Fruit fly (Drosophila melanogaster) whole organism, embryonic: ENCODE data around the gene CG32188.
A peak's percentile ranks its signal among the peaks of the same experiment; 100 is the strongest.

Source experiments
- Bgb ChIP-seq: fragments of 200-800 bp; sonication (Bioruptor generic); IDR thresholded peaks from 2 replicates; pipeline ENCODE4 v1.3.6; 2022; ENCODE audit warnings: missing biosample characterization, missing genetic modification characterization; ENCODE audit not compliant: partially characterized antibody
- C15 ChIP-seq: fragments of 200-800 bp; sonication (Bioruptor generic); IDR thresholded peaks from 3 replicates; pipeline ENCODE4 v1.3.6; 2022; ENCODE audit warnings: missing biosample characterization, missing genetic modification characterization
- CG10274 ChIP-seq: fragments of 200-800 bp; sonication (Bioruptor generic); optimal IDR thresholded peaks from 3 replicates; lab custom pipeline; 2017; ENCODE audit warnings: missing biosample characterization, mild to moderate bottlenecking, missing genetic modification characterization
- CG11247 ChIP-seq: fragments of 200-800 bp; sonication (Bioruptor generic); IDR thresholded peaks from 2 replicates; pipeline ENCODE4 v1.3.6; 2022; ENCODE audit warnings: missing biosample characterization, missing genetic modification characterization
- CG11398 ChIP-seq: fragments of 200-800 bp; sonication (Bioruptor generic); optimal IDR thresholded peaks from 2 replicates; lab custom pipeline; 2016; ENCODE audit warnings: missing biosample characterization, missing genetic modification characterization
- CG11560 ChIP-seq: fragments of 200-800 bp; sonication (Bioruptor generic); IDR thresholded peaks from 3 replicates; pipeline ENCODE4 v1.3.6; 2022; ENCODE audit warnings: missing biosample characterization, missing genetic modification characterization
- CG14860 ChIP-seq: fragments of 200-800 bp; sonication (Bioruptor generic); IDR thresholded peaks from 3 replicates; pipeline ENCODE4 v1.3.6; 2022; ENCODE audit warnings: missing biosample characterization, missing genetic modification characterization; ENCODE audit not compliant: partially characterized antibody
- CG15073 ChIP-seq: fragments of 200-800 bp; sonication (Bioruptor generic); optimal IDR thresholded peaks from 2 replicates; lab custom pipeline; 2016; ENCODE audit warnings: missing biosample characterization, missing genetic modification characterization
- CG1529 ChIP-seq: fragments of 200-800 bp; sonication (Bioruptor generic); optimal IDR thresholded peaks from 3 replicates; lab custom pipeline; 2018; ENCODE audit warnings: missing biosample characterization, missing genetic modification characterization
- CG1603 ChIP-seq: fragments of 200-800 bp; sonication (Bioruptor generic); optimal IDR thresholded peaks from 2 replicates; lab custom pipeline; 2019; ENCODE audit warnings: missing biosample characterization, mild to moderate bottlenecking, missing genetic modification characterization, moderate library complexity
- CG17612 ChIP-seq: fragments of 200-800 bp; sonication (Bioruptor generic); IDR thresholded peaks from 2 replicates; pipeline ENCODE4 v1.3.6; 2022; ENCODE audit warnings: missing biosample characterization, missing genetic modification characterization
- CG17829 ChIP-seq: fragments of 200-800 bp; optimal IDR thresholded peaks from 2 replicates; lab custom pipeline; 2019; ENCODE audit warnings: missing biosample characterization, mild to moderate bottlenecking, missing genetic modification characterization, moderate library complexity
- CG2202 ChIP-seq: fragments of 200-800 bp; sonication (Bioruptor generic); optimal IDR thresholded peaks from 2 replicates; lab custom pipeline; 2018; ENCODE audit warnings: missing biosample characterization, mild to moderate bottlenecking, missing genetic modification characterization
- CG2712 ChIP-seq: fragments of 200-800 bp; optimal IDR thresholded peaks from 3 replicates; lab custom pipeline; 2019; ENCODE audit warnings: missing biosample characterization, mild to moderate bottlenecking, missing genetic modification characterization, moderate library complexity
- CG2875 ChIP-seq: fragments of 200-800 bp; sonication (Bioruptor generic); optimal IDR thresholded peaks from 2 replicates; lab custom pipeline; 2017; ENCODE audit warnings: missing biosample characterization, mild to moderate bottlenecking, missing genetic modification characterization, missing genetic modification reagents
- CG2889 ChIP-seq: fragments of 200-800 bp; sonication (Bioruptor generic); IDR thresholded peaks from 3 replicates; pipeline ENCODE4 v1.3.6; 2022; ENCODE audit warnings: missing biosample characterization, missing genetic modification characterization
- CG3065 ChIP-seq: fragments of 200-800 bp; sonication (Bioruptor generic); optimal IDR thresholded peaks from 2 replicates; lab custom pipeline; 2016; ENCODE audit warnings: missing biosample characterization, missing genetic modification characterization
- CG33213 ChIP-seq: fragments of 200-800 bp; sonication (Bioruptor generic); optimal IDR thresholded peaks from 3 replicates; lab custom pipeline; 2016; ENCODE audit warnings: missing biosample characterization, missing genetic modification characterization
- CG33557 ChIP-seq: fragments of 200-800 bp; sonication (Bioruptor generic); optimal IDR thresholded peaks from 2 replicates; lab custom pipeline; 2019; ENCODE audit warnings: missing biosample characterization, mild to moderate bottlenecking, missing genetic modification characterization, moderate library complexity
- CG34224 ChIP-seq: fragments of 200-800 bp; sonication (Bioruptor generic); IDR thresholded peaks from 3 replicates; pipeline ENCODE4 v1.3.6; 2022; ENCODE audit warnings: missing biosample characterization, missing genetic modification characterization; ENCODE audit not compliant: partially characterized antibody
- CG5953 ChIP-seq: fragments of 200-800 bp; sonication (Bioruptor generic); IDR thresholded peaks from 2 replicates; pipeline ENCODE4 v1.3.6; 2022; ENCODE audit warnings: missing biosample characterization, missing genetic modification characterization
- CG7786 ChIP-seq: fragments of 200-800 bp; sonication (Bioruptor generic); optimal IDR thresholded peaks from 2 replicates; lab custom pipeline; 2016; ENCODE audit warnings: missing biosample characterization, missing genetic modification characterization
- CG8290 ChIP-seq, 3 experiments: fragments of 200-800 bp; sonication (Bioruptor generic); optimal IDR thresholded peaks; 2 replicates each; lab custom pipeline; 2016 to 2019; ENCODE audit warnings: missing biosample characterization in 3 of 3, missing genetic modification characterization in 3 of 3, mild to moderate bottlenecking in 2 of 3, moderate library complexity in 1 of 3
- CG8924 ChIP-seq: fragments of 200-800 bp; optimal IDR thresholded peaks from 3 replicates; lab custom pipeline; 2019; ENCODE audit warnings: missing biosample characterization, mild to moderate bottlenecking, missing genetic modification characterization, moderate library complexity
- CG9609 ChIP-seq: fragments of 200-800 bp; sonication (Bioruptor generic); optimal IDR thresholded peaks from 3 replicates; lab custom pipeline; 2016; ENCODE audit warnings: missing biosample characterization, missing genetic modification characterization
- CG9797 ChIP-seq: fragments of 200-800 bp; sonication (Bioruptor generic); optimal IDR thresholded peaks from 3 replicates; lab custom pipeline; 2018; ENCODE audit warnings: missing biosample characterization, mild to moderate bottlenecking, missing genetic modification characterization
- Chrac-16 ChIP-seq: fragments of 200-800 bp; sonication (Bioruptor generic); optimal IDR thresholded peaks from 3 replicates; lab custom pipeline; 2016; ENCODE audit warnings: missing biosample characterization, missing genetic modification characterization
- E2f1 ChIP-seq: fragments of 200-800 bp; sonication (Bioruptor generic); IDR thresholded peaks from 2 replicates; pipeline ENCODE4 v1.3.6; 2022; ENCODE audit warnings: missing biosample characterization, missing genetic modification characterization
- Jarid2 ChIP-seq: fragments of 200-800 bp; sonication (Bioruptor generic); optimal IDR thresholded peaks from 3 replicates; lab custom pipeline; 2017; ENCODE audit warnings: mild to moderate bottlenecking, missing biosample characterization, missing genetic modification reagents, missing genetic modification characterization
- MESR4 ChIP-seq: fragments of 200-800 bp; sonication (Bioruptor generic); optimal IDR thresholded peaks from 2 replicates; lab custom pipeline; 2018; ENCODE audit warnings: missing biosample characterization, mild to moderate bottlenecking, missing genetic modification characterization, moderate library complexity
- Mad ChIP-seq: fragments of 200-800 bp; sonication (Bioruptor generic); optimal IDR thresholded peaks from 2 replicates; lab custom pipeline; 2016; ENCODE audit warnings: missing biosample characterization, missing genetic modification characterization
- NC2α ChIP-seq: fragments of 200-800 bp; sonication (Bioruptor generic); optimal IDR thresholded peaks from 2 replicates; lab custom pipeline; 2016; ENCODE audit warnings: missing biosample characterization, missing genetic modification characterization
- NFAT ChIP-seq: fragments of 200-800 bp; sonication (Bioruptor generic); IDR thresholded peaks from 2 replicates; pipeline ENCODE4 v1.3.6; 2022; ENCODE audit warnings: missing biosample characterization, missing genetic modification characterization
- Sin3A ChIP-seq: fragments of >200 bp; optimal IDR thresholded peaks from 2 replicates; lab custom pipeline; 2018
- Taf1 ChIP-seq: fragments of 200-800 bp; sonication (Bioruptor generic); IDR thresholded peaks from 2 replicates; pipeline ENCODE4 v1.3.6; 2022; ENCODE audit warnings: missing biosample characterization, missing genetic modification characterization
- Trl ChIP-seq, 3 experiments: fragments of >200 bp in 2 of 3; fragments of 200-800 bp in 1 of 3; sonication (Bioruptor generic) in 1 of 3; optimal IDR thresholded peaks; 2 replicates in 1 of 3; 3 replicates in 2 of 3; lab custom pipeline; 2016 to 2017; ENCODE audit warnings: missing biosample characterization in 1 of 3, missing genetic modification characterization in 1 of 3
- amos ChIP-seq: fragments of 200-800 bp; sonication (Bioruptor generic); IDR thresholded peaks from 2 replicates; pipeline ENCODE4 v1.3.6; 2022; ENCODE audit warnings: missing biosample characterization, missing genetic modification characterization; ENCODE audit not compliant: partially characterized antibody
- bcd ChIP-seq: fragments of 200-800 bp; sonication (Bioruptor generic); optimal IDR thresholded peaks from 2 replicates; lab custom pipeline; 2017; ENCODE audit warnings: missing biosample characterization, mild to moderate bottlenecking, missing genetic modification characterization
- crc ChIP-seq: fragments of 200-800 bp; sonication (Bioruptor generic); optimal IDR thresholded peaks from 2 replicates; lab custom pipeline; 2016; ENCODE audit warnings: missing biosample characterization, missing genetic modification characterization
- cwo ChIP-seq: fragments of 200-800 bp; sonication (Bioruptor generic); optimal IDR thresholded peaks from 3 replicates; lab custom pipeline; 2017; ENCODE audit warnings: missing biosample characterization, missing genetic modification characterization, mild to moderate bottlenecking, moderate library complexity, missing genetic modification reagents
- dmrt99B ChIP-seq: fragments of 200-800 bp; sonication (Bioruptor generic); optimal IDR thresholded peaks from 2 replicates; lab custom pipeline; 2018; ENCODE audit warnings: missing biosample characterization, mild to moderate bottlenecking, missing genetic modification characterization, moderate library complexity
- emc ChIP-seq: fragments of 200-800 bp; sonication (Bioruptor generic); optimal IDR thresholded peaks from 2 replicates; lab custom pipeline; 2016; ENCODE audit warnings: missing biosample characterization, missing genetic modification characterization
- onecut ChIP-seq: fragments of 200-800 bp; sonication (Bioruptor generic); IDR thresholded peaks from 2 replicates; pipeline ENCODE4 v1.3.6; 2022; ENCODE audit warnings: missing biosample characterization, missing genetic modification characterization
- pfk ChIP-seq: fragments of 200-800 bp; sonication (Bioruptor generic); optimal IDR thresholded peaks from 2 replicates; lab custom pipeline; 2018; ENCODE audit warnings: missing biosample characterization, mild to moderate bottlenecking, missing genetic modification characterization, moderate library complexity
- pum ChIP-seq: fragments of 200-800 bp; sonication (Bioruptor generic); optimal IDR thresholded peaks from 2 replicates; lab custom pipeline; 2016; ENCODE audit warnings: missing biosample characterization, missing genetic modification characterization
- repo ChIP-seq: fragments of 200-800 bp; sonication (Bioruptor generic); optimal IDR thresholded peaks from 2 replicates; lab custom pipeline; 2016; ENCODE audit warnings: missing biosample characterization, missing genetic modification characterization
- tin ChIP-seq: fragments of 200-800 bp; sonication (Bioruptor generic); optimal IDR thresholded peaks from 3 replicates; lab custom pipeline; 2016; ENCODE audit warnings: missing biosample characterization, missing genetic modification characterization
- tx ChIP-seq: fragments of 200-800 bp; sonication (Bioruptor generic); optimal IDR thresholded peaks from 2 replicates; lab custom pipeline; 2016; ENCODE audit warnings: missing biosample characterization, missing genetic modification characterization
- yki ChIP-seq: fragments of >200 bp; optimal IDR thresholded peaks from 3 replicates; lab custom pipeline; 2018

The CG32188 gene

DNA sequence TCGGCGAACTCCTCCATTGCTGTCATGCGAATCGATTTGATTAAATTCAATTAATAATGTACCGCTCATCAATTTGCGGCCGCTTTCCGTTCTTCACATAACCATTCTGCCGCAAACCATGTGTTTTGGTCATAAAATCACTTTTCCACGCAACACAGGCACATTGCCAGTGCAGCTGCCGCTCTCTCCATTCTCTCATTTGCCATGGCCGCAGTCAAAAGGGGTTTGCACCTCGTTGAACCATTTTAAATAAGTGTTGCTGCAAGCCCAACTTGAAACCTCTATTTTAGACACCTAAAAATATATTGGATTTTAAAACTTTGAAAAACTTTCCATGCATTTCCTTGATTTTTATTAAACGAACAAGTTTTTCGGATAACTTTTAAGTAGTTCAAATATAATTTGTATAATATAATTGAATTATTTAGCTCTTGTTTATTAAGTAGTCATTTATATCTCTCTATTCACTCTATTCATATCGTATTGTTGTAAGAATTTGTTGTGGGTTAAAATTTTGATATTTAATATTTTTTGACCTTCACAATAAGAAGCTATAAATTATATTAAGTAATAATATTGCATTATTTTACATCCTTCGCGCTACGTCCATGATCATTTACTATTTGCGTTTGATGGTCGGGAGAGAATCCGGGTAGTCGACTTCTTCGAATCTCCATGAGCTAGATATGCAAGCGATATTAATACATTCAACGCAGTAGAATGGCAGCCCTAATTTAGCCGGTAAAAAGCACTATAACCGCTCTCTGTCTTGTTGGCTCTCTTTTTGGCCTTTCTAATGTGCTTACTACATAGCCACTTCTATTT is 23.4 kb upstream of the CG32188 start, which contains the start of gene CG5535 (continued):
- TF ChIP-seq CG3065 (GFP tag; lab: Kevin White, UChicago) (no peak), Chrac-16 (GFP tag; lab: Kevin White, UChicago) (peak; percentile 64), C15 (GFP tag; lab: Robert Waterston, UW) (0 out of 3 replicates have a peak, but pooled peaks have one; percentile 6), Bgb (GFP tag; lab: Robert Waterston, UW) (no peak), yki (lab: Kevin White, UChicago) (no peak), CG10274 (GFP tag; lab: Kevin White, UChicago) (no peak), CG17829 (tag; lab: Kevin White, UChicago) (peak; percentile 86), E2f1 (GFP tag; lab: Robert Waterston, UW) (peak; percentile 59), CG8290 (GFP tag; optimal IDR thresholded peaks at IDR 0.05; lab: Kevin White, UChicago) (peak; percentile 29), CG8290 (tag; optimal IDR thresholded peaks at IDR 0.05; lab: Kevin White, UChicago) (peak in 1 of 2 experiments; percentile 94), CG33557 (GFP tag; lab: Kevin White, UChicago) (peak; percentile 79), dmrt99B (tag; lab: Kevin White, UChicago) (peak; percentile 85), CG11398 (GFP tag; lab: Kevin White, UChicago) (no peak), CG15073 (GFP tag; lab: Kevin White, UChicago) (no peak), cwo (GFP tag; lab: Kevin White, UChicago) (peak; percentile 69), CG5953 (GFP tag; lab: Robert Waterston, UW) (peak; percentile 74), CG2202 (tag; lab: Kevin White, UChicago) (peak; percentile 63), CG17612 (GFP tag; lab: Robert Waterston, UW) (peak; percentile 22; the same call in 1 of the 2 replicates), onecut (GFP tag; lab: Robert Waterston, UW) (peak; percentile 67), crc (GFP tag; lab: Kevin White, UChicago) (peak; percentile 28), CG2875 (GFP tag; lab: Kevin White, UChicago) (peak; percentile 48), CG14860 (GFP tag; lab: Robert Waterston, UW) (no peak), pfk (GFP tag; lab: Kevin White, UChicago) (no peak), CG9609 (peak; percentile 25), CG2712 (tag; lab: Kevin White, UChicago) (peak; percentile 86), bcd (peak; percentile 88), CG33213 (GFP tag; lab: Kevin White, UChicago) (peak; percentile 46), NC2α (GFP tag; lab: Kevin White, UChicago) (no peak), tin (GFP tag; lab: Kevin White, UChicago) (peak; percentile 69), Sin3A (lab: Kevin White, UChicago) (no peak), tx (GFP tag; lab: Kevin White, UChicago) (no peak), Taf1 (GFP tag; lab: Robert Waterston, UW) (peak; percentile 49), emc (GFP tag; lab: Kevin White, UChicago) (no peak), CG11247 (GFP tag; lab: Robert Waterston, UW) (peak; percentile 24), CG1603 (tag; lab: Kevin White, UChicago) (peak; percentile 84), CG34224 (0 out of 3 replicates have a peak, but pooled peaks have one; percentile 14), Jarid2 (GFP tag; lab: Kevin White, UChicago) (peak; percentile 35), MESR4 (GFP tag; lab: Kevin White, UChicago) (peak; percentile 9), CG7786 (GFP tag; lab: Kevin White, UChicago) (peak; percentile 42), Mad (peak; percentile 7), Trl (optimal IDR thresholded peaks at IDR 0.05; lab: Kevin White, UChicago) (peak; percentile 42 to 60), Trl (GFP tag; optimal IDR thresholded peaks at IDR 0.05; lab: Kevin White, UChicago) (peak; percentile 69), repo (GFP tag; lab: Kevin White, UChicago) (no peak), CG9797 (GFP tag; lab: Kevin White, UChicago) (no peak), NFAT (GFP tag; lab: Robert Waterston, UW) (peak; percentile 74), CG8924 (peak; percentile 90), CG2889 (GFP tag; lab: Robert Waterston, UW) (0 out of 3 replicates have a peak, but pooled peaks have one; percentile 23), pum (GFP tag; lab: Kevin White, UChicago) (peak; percentile 12), CG1529 (GFP tag; lab: Kevin White, UChicago) (peak; percentile 68), amos (GFP tag; lab: Robert Waterston, UW) (no peak), CG11560 (tag; lab: Robert Waterston, UW) (no peak)
